Fruit fly (Drosophila melanogaster): Measurements from ENCODE around the gene Tom40.

- peak; percentile 79 for TF ChIP-seq CG11617 (GFP tag; optimal IDR thresholded peaks at IDR 0.05)
- peak; percentile 63 for TF ChIP-seq CG12768 (GFP tag; optimal IDR thresholded peaks at IDR 0.05)
- TF ChIP-seq CG33017 (tag; optimal IDR thresholded peaks at IDR 0.05), result peak; percentile 61
Observed at dm6 chrX:7703001-7703864, 33.5 kb upstream of the Tom40 start.
